Worm (Caenorhabditis elegans): Measurements from ENCODE around the gene cyn-6.

cyn-6 gene

ce11 chrIII:764404-764803 lies 8.8 kb upstream of the cyn-6 start:
- TF ChIP-seq lin-15B (tag; optimal IDR thresholded peaks at IDR 0.05): no peak
- TF ChIP-seq unc-30 (tag; optimal IDR thresholded peaks at IDR 0.05): no peak
- no peak for TF ChIP-seq ztf-4 (tag; optimal IDR thresholded peaks at IDR 0.05)
- no peak for TF ChIP-seq lin-13 (GFP tag; optimal IDR thresholded peaks at IDR 0.05)
- TF ChIP-seq zip-4 (GFP tag; optimal IDR thresholded peaks at IDR 0.05): no peak
- no peak for TF ChIP-seq lir-3 (tag; optimal IDR thresholded peaks at IDR 0.05; ENCODE audit: poor library complexity)
- no peak for TF ChIP-seq aly-2 (tag; optimal IDR thresholded peaks at IDR 0.05)
- TF ChIP-seq hlh-17 (GFP tag; optimal IDR thresholded peaks at IDR 0.05; ENCODE audit: borderline replicate concordance): no peak
- TF ChIP-seq grh-1 (GFP tag; IDR thresholded peaks at IDR 0.05): no peak
- TF ChIP-seq ceh-82 (tag; optimal IDR thresholded peaks at IDR 0.05): peak in 2 of 3 experiments; percentile 10 to 60
- TF ChIP-seq egl-27 (tag; optimal IDR thresholded peaks at IDR 0.05): no peak
- TF ChIP-seq skn-1 (tag; optimal IDR thresholded peaks at IDR 0.05): no peak
- no peak for TF ChIP-seq nhr-237 (tag; optimal IDR thresholded peaks at IDR 0.05)
- TF ChIP-seq ama-1 (optimal IDR thresholded peaks at IDR 0.05): no peak
- no peak for TF ChIP-seq ztf-11 (tag; optimal IDR thresholded peaks at IDR 0.05)
- no peak for TF ChIP-seq efl-1 (optimal IDR thresholded peaks at IDR 0.05)
- TF ChIP-seq efl-1 (GFP tag; optimal IDR thresholded peaks at IDR 0.05 in 1 of 2): no peak
- TF ChIP-seq unc-98 (GFP tag; IDR thresholded peaks at IDR 0.05): no peak
- TF ChIP-seq nhr-47 (tag; optimal IDR thresholded peaks at IDR 0.05): peak; percentile 51
- TF ChIP-seq egl-13 (tag; optimal IDR thresholded peaks at IDR 0.05): peak; percentile 49
- peak; percentile 62 for TF ChIP-seq nhr-71 (tag; optimal IDR thresholded peaks at IDR 0.05)
- no peak for TF ChIP-seq ces-1 (GFP tag; optimal IDR thresholded peaks at IDR 0.05)
- TF ChIP-seq mep-1 (tag; optimal IDR thresholded peaks at IDR 0.05): peak; percentile 20
- no peak for TF ChIP-seq C16A3.4 (tag; optimal IDR thresholded peaks at IDR 0.05)
- TF ChIP-seq unc-62 (GFP tag; optimal IDR thresholded peaks at IDR 0.05): no peak
- TF ChIP-seq nhr-76 (tag; optimal IDR thresholded peaks at IDR 0.05): no peak
- no peak for TF ChIP-seq pag-3 (tag; optimal IDR thresholded peaks at IDR 0.05; ENCODE audit: borderline replicate concordance, insufficient read depth)
- TF ChIP-seq tlp-1 (tag; optimal IDR thresholded peaks at IDR 0.05): no peak
- peak; percentile 88 for TF ChIP-seq lin-14 (GFP tag; optimal IDR thresholded peaks at IDR 0.05)
- TF ChIP-seq ets-5 (GFP tag; IDR thresholded peaks at IDR 0.05): no peak
- TF ChIP-seq fkh-4 (tag; optimal IDR thresholded peaks at IDR 0.05; ENCODE audit: borderline replicate concordance): no peak
- TF ChIP-seq zag-1 (tag; optimal IDR thresholded peaks at IDR 0.05): no peak
- TF ChIP-seq ceh-90 (tag; optimal IDR thresholded peaks at IDR 0.05): no peak
- TF ChIP-seq sup-37 (GFP tag; optimal IDR thresholded peaks at IDR 0.05): no peak
- no peak for TF ChIP-seq irx-1 (tag; optimal IDR thresholded peaks at IDR 0.05)
- TF ChIP-seq dpl-1 (GFP tag; optimal IDR thresholded peaks at IDR 0.05): no peak
- peak; percentile 11 for TF ChIP-seq tbx-2 (tag; optimal IDR thresholded peaks at IDR 0.05)
- no peak for TF ChIP-seq mdl-1 (tag; optimal IDR thresholded peaks at IDR 0.05)
- TF ChIP-seq elt-3 (tag; optimal IDR thresholded peaks at IDR 0.05): no peak
- TF ChIP-seq alr-1 (tag; optimal IDR thresholded peaks at IDR 0.05; ENCODE audit: borderline replicate concordance): no peak
- TF ChIP-seq ceh-88 (GFP tag; IDR thresholded peaks at IDR 0.05): no peak
- no peak for TF ChIP-seq fos-1 (tag; optimal IDR thresholded peaks at IDR 0.05)
- no peak for TF ChIP-seq rnt-1 (tag; optimal IDR thresholded peaks at IDR 0.05)
- no peak for TF ChIP-seq elt-2 (tag; optimal IDR thresholded peaks at IDR 0.05)
- no peak for TF ChIP-seq pqm-1 (tag; optimal IDR thresholded peaks at IDR 0.05)
- TF ChIP-seq nhr-11 (tag; optimal IDR thresholded peaks at IDR 0.05): no peak
- no peak for TF ChIP-seq jun-1 (tag; optimal IDR thresholded peaks at IDR 0.05)
- TF ChIP-seq hlh-4 (tag; optimal IDR thresholded peaks at IDR 0.05): no peak
- no peak for TF ChIP-seq nhr-28 (tag; optimal IDR thresholded peaks at IDR 0.05)
- no peak for TF ChIP-seq efl-3 (GFP tag; optimal IDR thresholded peaks at IDR 0.05)
- TF ChIP-seq swsn-7 (tag; optimal IDR thresholded peaks at IDR 0.05): peak; percentile 38
- TF ChIP-seq C04F5.9 (tag; optimal IDR thresholded peaks at IDR 0.05): no peak
- no peak for TF ChIP-seq blmp-1 (tag; optimal IDR thresholded peaks at IDR 0.05)
- no peak for TF ChIP-seq unc-130 (tag; optimal IDR thresholded peaks at IDR 0.05)
